Fruit fly (Drosophila melanogaster): ENCODE measurements around the gene dnt.

Gene dnt

DNA sequence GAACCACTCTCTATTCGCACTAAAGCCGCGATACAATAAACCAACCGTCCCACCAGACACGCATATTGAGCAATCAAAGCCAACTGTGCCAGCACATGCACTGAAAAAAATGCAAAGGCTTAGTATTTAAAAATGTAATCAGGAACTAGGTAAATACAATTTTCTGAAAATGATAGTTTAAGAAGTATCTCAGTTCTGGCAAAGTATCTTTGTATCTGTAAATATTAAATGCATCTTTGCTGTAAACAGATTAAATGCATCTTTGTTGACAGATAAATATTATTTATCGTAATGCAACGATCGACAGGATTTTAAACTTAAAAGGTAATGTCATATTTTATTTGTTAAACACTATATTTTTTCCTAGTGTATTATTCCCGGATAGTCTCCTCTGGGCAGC lies 45.2 kb downstream of the dnt start (continued):
- TF ChIP-seq fu2 (GFP tag; optimal IDR thresholded peaks at IDR 0.05) (no peak), lilli (GFP tag; optimal IDR thresholded peaks at IDR 0.05) (no peak), CG11504 (tag; optimal IDR thresholded peaks at IDR 0.05) (peak; percentile 19), tin (GFP tag; optimal IDR thresholded peaks at IDR 0.05) (no peak), tap (tag; optimal IDR thresholded peaks at IDR 0.05) (no peak), CG31441 (GFP tag; IDR thresholded peaks at IDR 0.05) (0 out of 2 replicates have a peak, but pooled peaks have one; percentile 14), CG5953 (GFP tag; IDR thresholded peaks at IDR 0.05) (no peak)

DNA sequence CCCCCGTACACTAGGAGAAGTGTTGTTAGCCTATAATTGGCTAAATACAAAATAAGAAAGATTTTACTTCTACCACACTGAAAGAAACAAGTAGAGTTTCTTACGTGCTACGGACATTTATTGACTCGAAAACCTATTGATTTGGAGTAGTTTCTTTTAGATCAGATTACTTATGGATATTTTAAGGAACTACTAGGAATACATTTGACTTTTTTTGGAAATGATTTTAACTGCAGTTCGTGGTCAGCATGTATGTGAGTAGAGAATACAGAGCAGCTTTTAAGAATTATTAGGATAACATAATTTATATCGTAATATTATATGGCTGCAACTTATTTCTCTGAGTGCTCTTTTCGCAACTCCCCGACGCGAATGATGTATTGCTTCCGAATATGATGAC lies 48.4 kb downstream of the dnt start:
- peak; percentile 20 for TF ChIP-seq Oli (tag; optimal IDR thresholded peaks at IDR 0.05)
- peak; percentile 25 for TF ChIP-seq CG18262 (tag; optimal IDR thresholded peaks at IDR 0.05)
- peak in 1 of 2 experiments; percentile 41 for TF ChIP-seq Hr51 (GFP tag; optimal IDR thresholded peaks at IDR 0.05)
- TF ChIP-seq CG7839 (tag; optimal IDR thresholded peaks at IDR 0.05), result peak; percentile 9
- TF ChIP-seq E2f2 (GFP tag; IDR thresholded peaks at IDR 0.05), result 0 out of 2 replicates have a peak, but pooled peaks have one; percentile 14
- peak; percentile 28 for TF ChIP-seq Ssrp (tag; optimal IDR thresholded peaks at IDR 0.05)
- peak; percentile 32 for TF ChIP-seq CG4424 (GFP tag; optimal IDR thresholded peaks at IDR 0.05)
- TF ChIP-seq pum (GFP tag; optimal IDR thresholded peaks at IDR 0.05), result peak; percentile 2
- 0 out of 3 replicates have a peak, but pooled peaks have one; percentile 25 for TF ChIP-seq CG17361 (GFP tag; IDR thresholded peaks at IDR 0.05)
- peak; percentile 49 for TF ChIP-seq Med (GFP tag)
- no peak for TF ChIP-seq Camta (GFP tag; optimal IDR thresholded peaks at IDR 0.05)
- peak; percentile 10 for TF ChIP-seq CoRest (tag; optimal IDR thresholded peaks at IDR 0.05)
- TF ChIP-seq Antp (GFP tag; optimal IDR thresholded peaks at IDR 0.05), result peak; percentile 11
- no peak for TF ChIP-seq CG30403 (GFP tag; optimal IDR thresholded peaks at IDR 0.05)
- TF ChIP-seq crp (GFP tag; optimal IDR thresholded peaks at IDR 0.05), result no peak
- no peak for TF ChIP-seq CG7372 (GFP tag; IDR thresholded peaks at IDR 0.05)
- TF ChIP-seq tin (GFP tag; optimal IDR thresholded peaks at IDR 0.05), result peak; percentile 11
- TF ChIP-seq row (GFP tag; IDR thresholded peaks at IDR 0.05), result 0 out of 3 replicates have a peak, but pooled peaks have one; percentile 5
- no peak for TF ChIP-seq CG31365 (tag; optimal IDR thresholded peaks at IDR 0.05)
- TF ChIP-seq chif (GFP tag; optimal IDR thresholded peaks at IDR 0.05), result peak in 1 of 2 experiments; percentile 25
- peak; percentile 25 for TF ChIP-seq phol (tag; optimal IDR thresholded peaks at IDR 0.05)
- TF ChIP-seq dpn (GFP tag; optimal IDR thresholded peaks at IDR 0.05), result peak in 1 of 2 experiments; percentile 15
- peak; percentile 36 for TF ChIP-seq CG10979 (tag; optimal IDR thresholded peaks at IDR 0.05)
- no peak for TF ChIP-seq knrl (GFP tag; IDR thresholded peaks at IDR 0.05; ENCODE audit: partially characterized antibody)
- peak; percentile 39 for TF ChIP-seq gem (tag; optimal IDR thresholded peaks at IDR 0.05)
- peak; percentile 8 for TF ChIP-seq CG8388 (GFP tag; optimal IDR thresholded peaks at IDR 0.05)
- TF ChIP-seq nom (GFP tag; optimal IDR thresholded peaks at IDR 0.05), result peak; percentile 16
- TF ChIP-seq CG6765 (GFP tag; optimal IDR thresholded peaks at IDR 0.05), result no peak
- no peak for TF ChIP-seq CG9797 (GFP tag; optimal IDR thresholded peaks at IDR 0.05)
- peak; percentile 13 for TF ChIP-seq CG14710 (tag; optimal IDR thresholded peaks at IDR 0.05)
- TF ChIP-seq wdn (GFP tag; IDR thresholded peaks at IDR 0.05), result no peak
- TF ChIP-seq CG11504 (tag; optimal IDR thresholded peaks at IDR 0.05), result peak; percentile 38
- peak; percentile 4 for TF ChIP-seq CG10267 (tag; optimal IDR thresholded peaks at IDR 0.05)
- TF ChIP-seq Blimp-1 (GFP tag; optimal IDR thresholded peaks at IDR 0.05), result peak; percentile 8
- no peak for TF ChIP-seq CG14667 (GFP tag; IDR thresholded peaks at IDR 0.05)
- TF ChIP-seq bsh (GFP tag; optimal IDR thresholded peaks at IDR 0.05), result peak in 1 of 2 experiments; percentile 62
- TF ChIP-seq Elba2 (GFP tag; optimal IDR thresholded peaks at IDR 0.05), result peak; percentile 3
- TF ChIP-seq dmrt99B (tag; optimal IDR thresholded peaks at IDR 0.05), result peak; percentile 17
- peak in 1 of 2 experiments; percentile 6 for TF ChIP-seq Pdp1 (GFP tag; optimal IDR thresholded peaks at IDR 0.05)
- no peak for TF ChIP-seq CG11085 (GFP tag; IDR thresholded peaks at IDR 0.05)
- peak; percentile 81 for TF ChIP-seq sens (GFP tag)
- TF ChIP-seq Xrp1 (GFP tag; IDR thresholded peaks at IDR 0.05), result peak; percentile 19; the same call in 1 of the 2 replicates
- peak; percentile 11 for TF ChIP-seq Sox102F (GFP tag; optimal IDR thresholded peaks at IDR 0.05)

All from whole organism, embryonic.